Worm (Caenorhabditis elegans): ENCODE results near the gene M03C11.3.

Gene M03C11.3

DNA sequence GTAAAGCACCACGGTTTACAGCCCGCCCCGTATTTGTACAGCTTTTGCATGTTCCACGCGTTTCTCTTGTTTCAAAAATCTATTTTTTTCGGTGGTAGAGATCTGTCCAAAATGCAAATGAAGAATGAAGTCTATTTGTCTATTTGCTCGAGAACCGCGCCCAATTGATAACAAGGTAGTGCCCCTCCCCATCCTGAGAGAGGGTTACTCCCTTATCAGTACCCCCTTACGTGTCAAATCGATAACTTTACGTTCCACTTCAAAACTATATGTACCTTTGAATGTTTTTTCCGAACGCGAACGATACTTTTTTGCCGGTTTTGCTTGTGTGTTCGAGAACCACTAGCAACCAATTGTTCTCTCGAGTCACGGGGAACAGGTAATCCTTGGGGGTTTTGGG is 28.8 kb upstream of the M03C11.3 start:
- peak; percentile 78 for TF ChIP-seq elt-2 (tag; optimal IDR thresholded peaks at IDR 0.05)
- TF ChIP-seq nhr-77 (tag; optimal IDR thresholded peaks at IDR 0.05): no peak
- TF ChIP-seq pha-4 (tag; optimal IDR thresholded peaks at IDR 0.05): peak; percentile 8

DNA sequence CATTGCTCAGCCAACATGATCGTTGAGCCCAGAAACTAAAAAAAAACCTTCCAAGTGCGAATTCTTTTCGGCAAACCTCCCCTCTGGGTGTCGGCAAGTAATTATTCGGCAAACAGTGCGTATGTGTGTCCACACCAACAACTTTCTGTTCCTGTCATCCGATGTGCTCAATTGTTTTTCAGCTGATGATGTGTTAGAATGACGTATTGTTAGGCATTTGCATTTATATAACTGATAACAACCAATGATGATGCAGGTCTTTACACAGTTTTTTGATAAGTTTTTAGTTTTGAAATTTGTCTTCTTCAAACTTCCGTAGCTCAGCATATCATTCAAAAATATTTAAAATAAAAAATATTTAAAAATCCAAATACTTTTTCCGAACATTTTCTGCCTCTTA is 26.0 kb upstream of the M03C11.3 start:
- TF ChIP-seq jun-1 (tag; optimal IDR thresholded peaks at IDR 0.05) (peak; percentile 13), zag-1 (tag; optimal IDR thresholded peaks at IDR 0.05) (no peak), pha-4 (tag; optimal IDR thresholded peaks at IDR 0.05) (peak; percentile 38), mdl-1 (tag; optimal IDR thresholded peaks at IDR 0.05) (no peak), aly-2 (tag; optimal IDR thresholded peaks at IDR 0.05) (no peak), nfya-1 (tag; optimal IDR thresholded peaks at IDR 0.05; ENCODE audit: insufficient read depth) (no peak), nhr-43 (tag; optimal IDR thresholded peaks at IDR 0.05; ENCODE audit: poor library complexity, severe bottlenecking) (no peak), ztf-4 (tag; optimal IDR thresholded peaks at IDR 0.05) (no peak), pqm-1 (tag; optimal IDR thresholded peaks at IDR 0.05) (peak; percentile 61), elt-2 (tag; optimal IDR thresholded peaks at IDR 0.05) (peak; percentile 53), eor-1 (tag; optimal IDR thresholded peaks at IDR 0.05) (no peak)

DNA sequence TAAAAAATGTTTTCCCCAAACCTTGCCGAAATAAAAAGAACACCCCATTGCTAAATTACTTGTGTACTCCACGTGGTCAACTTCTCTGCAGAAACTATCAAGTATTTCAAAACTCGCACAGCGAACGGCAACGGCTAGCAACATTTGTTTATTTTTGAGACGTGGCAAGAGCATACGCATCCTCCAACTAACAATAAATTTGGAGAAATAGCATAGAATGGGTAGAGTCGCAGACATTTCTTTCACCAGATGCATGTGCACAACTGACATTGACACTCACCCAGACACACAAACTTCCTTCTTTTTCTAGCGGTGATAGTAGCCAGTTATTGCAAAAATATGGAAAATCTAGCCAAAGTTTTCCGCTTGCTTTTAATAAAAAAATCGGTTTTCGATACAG is 25.2 kb upstream of the M03C11.3 start:
- TF ChIP-seq nhr-67 (tag; optimal IDR thresholded peaks at IDR 0.05) (no peak), tbx-2 (tag; optimal IDR thresholded peaks at IDR 0.05) (no peak), aly-2 (tag; optimal IDR thresholded peaks at IDR 0.05) (no peak), lin-39 (tag; optimal IDR thresholded peaks at IDR 0.05) (no peak), zag-1 (tag; optimal IDR thresholded peaks at IDR 0.05) (no peak), nhr-25 (tag; optimal IDR thresholded peaks at IDR 0.05) (no peak), nfya-1 (tag; optimal IDR thresholded peaks at IDR 0.05; ENCODE audit: insufficient read depth) (no peak), unc-39 (tag; optimal IDR thresholded peaks at IDR 0.05) (no peak)

DNA sequence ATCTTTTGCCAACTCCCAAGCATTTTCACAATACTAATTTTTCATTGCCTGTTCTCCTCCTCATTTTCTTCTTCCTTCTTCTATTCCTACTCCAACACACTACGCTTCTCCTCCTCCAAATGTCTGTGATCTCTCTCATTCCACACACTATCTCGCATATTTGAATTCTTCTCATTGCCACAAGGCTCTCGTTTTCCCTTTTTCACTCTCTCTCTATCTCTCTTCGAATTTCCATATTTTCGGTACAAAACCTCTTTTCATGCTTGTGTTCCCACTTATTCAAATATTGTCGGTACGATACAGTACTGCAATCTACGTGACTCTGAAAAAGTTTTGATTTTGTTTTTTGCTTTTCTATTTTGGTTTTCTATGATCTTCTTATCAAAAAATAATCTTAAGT is 24.2 kb upstream of the M03C11.3 start:
- TF ChIP-seq hmg-11 (tag; optimal IDR thresholded peaks at IDR 0.05) (peak; percentile 51), nfya-1 (tag; optimal IDR thresholded peaks at IDR 0.05; ENCODE audit: insufficient read depth) (peak; percentile 41), nhr-11 (tag; optimal IDR thresholded peaks at IDR 0.05) (no peak)

DNA sequence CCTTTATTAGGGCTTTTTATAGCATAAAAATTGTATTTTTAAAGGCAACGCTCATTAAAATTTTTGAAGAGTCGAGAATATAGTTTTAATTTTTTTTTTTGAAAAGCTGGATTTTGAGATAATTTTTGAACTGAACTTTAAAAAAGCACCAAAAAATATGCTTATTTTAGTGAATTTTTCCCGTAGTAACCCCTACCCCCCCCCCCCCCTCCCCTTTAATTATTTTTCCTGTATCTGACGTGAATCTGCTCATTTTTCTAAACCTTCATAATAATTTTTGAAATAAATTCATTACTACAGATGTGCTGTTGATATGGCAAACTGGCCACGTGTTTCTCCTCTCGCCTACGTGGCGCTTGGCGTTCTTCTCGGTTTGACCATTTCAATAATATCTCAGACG is 23.4 kb upstream of the M03C11.3 start, which contains the start of gene C38H2.2:
TSS of gene C38H2.2 (plus strand) at position 301 of the 400 bp plus-strand sequence.
- TF ChIP-seq fkh-10 (GFP tag; optimal IDR thresholded peaks at IDR 0.05) (no peak), nhr-76 (tag; optimal IDR thresholded peaks at IDR 0.05) (no peak), egl-5 (tag; optimal IDR thresholded peaks at IDR 0.05) (no peak), elt-2 (tag; optimal IDR thresholded peaks at IDR 0.05) (no peak), nhr-43 (tag; optimal IDR thresholded peaks at IDR 0.05; ENCODE audit: poor library complexity, severe bottlenecking) (no peak), hmg-11 (tag; optimal IDR thresholded peaks at IDR 0.05) (no peak), nhr-11 (tag; optimal IDR thresholded peaks at IDR 0.05) (no peak), eor-1 (tag; optimal IDR thresholded peaks at IDR 0.05) (no peak), nhr-25 (tag; optimal IDR thresholded peaks at IDR 0.05) (no peak), ztf-4 (tag; optimal IDR thresholded peaks at IDR 0.05) (no peak), nhr-237 (tag; optimal IDR thresholded peaks at IDR 0.05) (no peak), nhr-67 (tag; optimal IDR thresholded peaks at IDR 0.05) (no peak), ama-1 (optimal IDR thresholded peaks at IDR 0.05) (no peak), nhr-23 (tag; optimal IDR thresholded peaks at IDR 0.05) (no peak), fkh-2 (tag; optimal IDR thresholded peaks at IDR 0.05) (no peak), mdl-1 (tag; optimal IDR thresholded peaks at IDR 0.05) (no peak), pha-4 (tag; optimal IDR thresholded peaks at IDR 0.05) (no peak), zag-1 (tag; optimal IDR thresholded peaks at IDR 0.05) (no peak), egl-27 (tag; optimal IDR thresholded peaks at IDR 0.05) (no peak), tbx-2 (tag; optimal IDR thresholded peaks at IDR 0.05) (no peak)

DNA sequence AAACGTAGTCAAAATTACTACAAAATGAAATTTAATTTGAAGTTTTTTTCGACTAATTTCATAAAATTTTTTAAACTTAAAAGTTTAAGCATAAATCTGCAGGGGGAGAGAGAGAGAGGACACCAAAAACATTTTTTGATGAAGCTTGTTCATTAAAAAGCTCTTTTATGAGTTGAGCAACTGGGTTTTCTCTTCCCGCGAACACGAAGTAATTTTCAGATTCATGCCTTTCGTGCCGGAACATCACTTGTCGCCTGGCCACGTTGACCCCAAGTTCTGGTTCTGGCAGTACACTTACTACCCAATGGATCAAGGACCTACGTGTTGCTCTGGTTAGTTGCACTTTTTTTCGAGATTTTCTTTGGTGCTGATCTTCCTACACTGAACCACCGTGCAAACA is 21.1 kb upstream of the M03C11.3 start:
- TF ChIP-seq nhr-25 (tag; optimal IDR thresholded peaks at IDR 0.05) (no peak), skn-1 (tag; optimal IDR thresholded peaks at IDR 0.05) (no peak), nhr-23 (tag; optimal IDR thresholded peaks at IDR 0.05) (no peak), elt-2 (tag; optimal IDR thresholded peaks at IDR 0.05) (no peak), lin-15B (tag; optimal IDR thresholded peaks at IDR 0.05) (no peak), ceh-82 (tag; optimal IDR thresholded peaks at IDR 0.05) (no peak), elt-3 (tag; optimal IDR thresholded peaks at IDR 0.05) (no peak), eor-1 (tag; optimal IDR thresholded peaks at IDR 0.05) (no peak), ama-1 (optimal IDR thresholded peaks at IDR 0.05) (no peak), fkh-10 (GFP tag; optimal IDR thresholded peaks at IDR 0.05) (no peak), nfya-1 (tag; optimal IDR thresholded peaks at IDR 0.05; ENCODE audit: insufficient read depth) (no peak), nhr-11 (tag; optimal IDR thresholded peaks at IDR 0.05) (no peak)
